Worm (Caenorhabditis elegans): ENCODE measurements around the gene R05A10.3.

- TF ChIP-seq xbp-1 (tag; optimal IDR thresholded peaks at IDR 0.05) (no peak), ceh-63 (GFP tag; optimal IDR thresholded peaks at IDR 0.05) (no peak), fkh-10 (GFP tag; optimal IDR thresholded peaks at IDR 0.05) (no peak), elt-2 (tag; optimal IDR thresholded peaks at IDR 0.05) (no peak), lin-13 (GFP tag; optimal IDR thresholded peaks at IDR 0.05) (no peak), ztf-11 (tag; optimal IDR thresholded peaks at IDR 0.05) (no peak), dpl-1 (GFP tag; optimal IDR thresholded peaks at IDR 0.05) (no peak), irx-1 (tag; optimal IDR thresholded peaks at IDR 0.05) (no peak)
Observed at ce11 chrIV:14191919-14192318, 15.6 kb upstream of the R05A10.3 start, which contains the start of gene K01G12.22.

Measured in whole organism, L1 larva.